Worm (Caenorhabditis elegans): ENCODE data around the gene W08F4.10.

The W08F4.10 gene

DNA sequence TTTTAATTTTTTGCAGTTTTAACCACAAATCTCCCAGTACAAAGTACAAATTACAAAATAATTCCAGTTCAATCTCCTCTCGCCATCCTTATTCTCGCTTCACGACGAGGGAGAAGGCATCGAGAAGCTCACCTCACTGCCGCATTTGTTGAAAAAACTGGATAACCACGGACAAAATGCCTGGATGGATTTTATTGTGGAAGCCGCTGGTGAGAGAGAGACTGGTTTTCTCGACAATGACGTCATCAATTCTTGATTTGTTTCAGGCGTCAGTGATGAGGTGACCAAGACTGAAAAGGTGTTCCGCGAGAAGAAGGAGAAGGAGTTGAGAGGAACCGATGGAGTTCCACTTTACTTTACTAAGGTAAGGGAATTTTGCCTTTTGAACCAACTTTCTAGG lies 41.5 kb downstream of the W08F4.10 start:
- TF ChIP-seq akir-1 (GFP tag; optimal IDR thresholded peaks at IDR 0.05) (no peak), Y95B8A.8 (GFP tag; IDR thresholded peaks at IDR 0.05) (no peak), snpc-3.4 (tag; optimal IDR thresholded peaks at IDR 0.05) (no peak), dpff-1 (tag; optimal IDR thresholded peaks at IDR 0.05) (no peak), atf-7 (tag; optimal IDR thresholded peaks at IDR 0.05) (no peak), madf-10 (tag; optimal IDR thresholded peaks at IDR 0.05) (no peak), ceh-40 (GFP tag; IDR thresholded peaks at IDR 0.05) (no peak)

- TF ChIP-seq madf-10 (tag; optimal IDR thresholded peaks at IDR 0.05) (no peak), sdz-38 (tag; optimal IDR thresholded peaks at IDR 0.05) (no peak), ztf-28 (GFP tag; IDR thresholded peaks at IDR 0.05) (no peak), T07F8.4 (tag; optimal IDR thresholded peaks at IDR 0.05) (no peak), F23B12.7 (tag; optimal IDR thresholded peaks at IDR 0.05; ENCODE audit: insufficient read depth) (no peak), attf-3 (GFP tag; conservative IDR thresholded peaks at IDR 0.05) (no peak), ZK185.1 (tag; optimal IDR thresholded peaks at IDR 0.05; ENCODE audit: poor library complexity, severe bottlenecking) (no peak), rpc-1 (optimal IDR thresholded peaks at IDR 0.05) (no peak), rpc-1 (tag; optimal IDR thresholded peaks at IDR 0.05) (no peak), ztf-3 (GFP tag; optimal IDR thresholded peaks at IDR 0.05) (no peak), hlh-26 (GFP tag; conservative IDR thresholded peaks at IDR 0.05) (no peak), B0019.2 (GFP tag; conservative IDR thresholded peaks at IDR 0.05) (no peak), die-1 (tag; optimal IDR thresholded peaks at IDR 0.05) (no peak), B0336.3 (GFP tag; IDR thresholded peaks at IDR 0.05) (no peak), dpff-1 (tag; optimal IDR thresholded peaks at IDR 0.05) (no peak), Y79H2A.3 (GFP tag; conservative IDR thresholded peaks at IDR 0.05) (no peak), nfyb-1 (GFP tag; IDR thresholded peaks at IDR 0.05) (no peak), nhr-90 (tag; optimal IDR thresholded peaks at IDR 0.05) (no peak)
Measured at ce11 chrII:546405-546804, 44.6 kb downstream of the W08F4.10 start, which contains the start of gene mlt-10. mlt-10 (plus strand) TSS chrII:546705.

- no peak for TF ChIP-seq C17E4.6 (GFP tag; IDR thresholded peaks at IDR 0.05)
Measured at ce11 chrII:542416-542815, 48.6 kb downstream of the W08F4.10 start.

All from whole organism, young adult.